Worm (Caenorhabditis elegans) whole organism, L3 larva: ENCODE measurements around the gene math-14.
"Not testable (repeated sequence)": the region's sequence is repeated elsewhere in the genome, so short reads cannot be mapped to it uniquely, and the experiment has no call there.

Experiments used
- R02D3.7 ChIP-seq: fragments of 150-350 bp; optimal IDR thresholded peaks from 2 replicates; lab custom pipeline; 2014; ENCODE audit warnings: missing biosample characterization, missing genetic modification characterization
- aly-2 ChIP-seq: fragments of 150-350 bp; optimal IDR thresholded peaks from 2 replicates; lab custom pipeline; 2014; ENCODE audit warnings: missing biosample characterization, missing genetic modification characterization
- ama-1 ChIP-seq: fragments of 150-350 bp; optimal IDR thresholded peaks from 2 replicates; lab custom pipeline; 2018
- ceh-28 ChIP-seq: fragments of 150-350 bp; optimal IDR thresholded peaks from 2 replicates; lab custom pipeline; 2014; ENCODE audit warnings: missing biosample characterization, missing genetic modification reagents, missing genetic modification characterization
- ceh-82 ChIP-seq: fragments of 150-350 bp; optimal IDR thresholded peaks from 2 replicates; lab custom pipeline; 2014; ENCODE audit warnings: missing biosample characterization, missing genetic modification characterization
- ceh-9 ChIP-seq: sonication (generic microtip); optimal IDR thresholded peaks from 2 replicates; lab custom pipeline; 2018; ENCODE audit warnings: missing biosample characterization, missing genetic modification characterization
- daf-12 ChIP-seq: fragments of 150-350 bp; optimal IDR thresholded peaks from 2 replicates; lab custom pipeline; 2014; ENCODE audit warnings: missing biosample characterization, missing genetic modification reagents, missing genetic modification characterization
- egl-5 ChIP-seq: fragments of 150-350 bp; optimal IDR thresholded peaks from 2 replicates; lab custom pipeline; 2017; ENCODE audit warnings: missing biosample characterization, missing genetic modification reagents, missing genetic modification characterization, inconsistent platforms
- elt-2 ChIP-seq: sonication (generic microtip); optimal IDR thresholded peaks from 2 replicates; lab custom pipeline; 2016; ENCODE audit warnings: missing genetic modification reagents, mild to moderate bottlenecking, missing genetic modification characterization, missing compliant biosample characterization
- elt-3 ChIP-seq, 3 experiments: fragments of 150-350 bp in 1 of 3; sonication (generic microtip) in 2 of 3; optimal IDR thresholded peaks; 2 replicates in 2 of 3; 4 replicates in 1 of 3; lab custom pipeline; 2014 to 2017; ENCODE audit warnings: missing biosample characterization in 3 of 3, missing genetic modification characterization in 3 of 3
- fkh-10 ChIP-seq: sonication (generic microtip); optimal IDR thresholded peaks from 2 replicates; lab custom pipeline; 2017; ENCODE audit warnings: missing biosample characterization, missing genetic modification reagents, missing genetic modification characterization
- fkh-2 ChIP-seq: fragments of 150-350 bp; optimal IDR thresholded peaks from 2 replicates; lab custom pipeline; 2014; ENCODE audit warnings: missing biosample characterization, missing genetic modification reagents, missing genetic modification characterization
- hmg-11 ChIP-seq: sonication (generic microtip); optimal IDR thresholded peaks from 2 replicates; lab custom pipeline; 2016; ENCODE audit warnings: missing genetic modification characterization, missing compliant biosample characterization
- jun-1 ChIP-seq: fragments of 150-350 bp; optimal IDR thresholded peaks from 2 replicates; lab custom pipeline; 2014; ENCODE audit warnings: missing biosample characterization, missing genetic modification reagents, missing genetic modification characterization
- lin-15B ChIP-seq: fragments of 150-350 bp; optimal IDR thresholded peaks from 2 replicates; lab custom pipeline; 2014; ENCODE audit warnings: missing biosample characterization, missing genetic modification characterization
- lsy-12 ChIP-seq: sonication (generic microtip); optimal IDR thresholded peaks from 2 replicates; lab custom pipeline; 2016; ENCODE audit warnings: mild to moderate bottlenecking, missing genetic modification characterization, missing compliant biosample characterization
- mdl-1 ChIP-seq: fragments of 150-350 bp; optimal IDR thresholded peaks from 2 replicates; lab custom pipeline; 2014; ENCODE audit warnings: missing biosample characterization, missing genetic modification characterization
- mml-1 ChIP-seq: fragments of 150-350 bp; sonication (generic microtip); optimal IDR thresholded peaks from 3 replicates; lab custom pipeline; 2014; ENCODE audit warnings: missing biosample characterization, missing genetic modification characterization
- nfya-1 ChIP-seq: sonication (generic microtip); optimal IDR thresholded peaks from 2 replicates; lab custom pipeline; 2017; ENCODE audit warnings: missing genetic modification characterization, mild to moderate bottlenecking, missing compliant biosample characterization, antibody characterized with exemption, moderate library complexity; ENCODE audit not compliant: insufficient read depth
- nhr-11 ChIP-seq: fragments of 150-350 bp; optimal IDR thresholded peaks from 2 replicates; lab custom pipeline; 2014; ENCODE audit warnings: missing biosample characterization, missing genetic modification characterization
- nhr-12 ChIP-seq: fragments of 150-350 bp; optimal IDR thresholded peaks from 2 replicates; lab custom pipeline; 2014; ENCODE audit warnings: missing biosample characterization, missing genetic modification characterization
- nhr-23 ChIP-seq: fragments of 150-350 bp; optimal IDR thresholded peaks from 2 replicates; lab custom pipeline; 2014; ENCODE audit warnings: missing biosample characterization, missing genetic modification reagents, missing genetic modification characterization
- nhr-237 ChIP-seq: fragments of 150-350 bp; optimal IDR thresholded peaks from 2 replicates; lab custom pipeline; 2014; ENCODE audit warnings: missing biosample characterization, missing genetic modification characterization
- nhr-25 ChIP-seq: sonication (generic microtip); optimal IDR thresholded peaks from 2 replicates; lab custom pipeline; 2017; ENCODE audit warnings: missing biosample characterization, missing genetic modification characterization
- nhr-77 ChIP-seq: fragments of 150-350 bp; optimal IDR thresholded peaks from 2 replicates; lab custom pipeline; 2014; ENCODE audit warnings: missing biosample characterization, missing genetic modification characterization
- pha-4 ChIP-seq: fragments of 150-350 bp; optimal IDR thresholded peaks from 2 replicates; lab custom pipeline; 2014; ENCODE audit warnings: missing biosample characterization, missing genetic modification reagents, missing genetic modification characterization
- pqm-1 ChIP-seq: fragments of 150-350 bp; optimal IDR thresholded peaks from 2 replicates; lab custom pipeline; 2017; ENCODE audit warnings: missing biosample characterization, missing genetic modification characterization, inconsistent platforms
- skn-1 ChIP-seq: fragments of 150-350 bp; optimal IDR thresholded peaks from 2 replicates; lab custom pipeline; 2014; ENCODE audit warnings: missing biosample characterization, missing genetic modification characterization
- snpc-4 ChIP-seq: fragments of 150-350 bp; optimal IDR thresholded peaks from 2 replicates; lab custom pipeline; 2014; ENCODE audit warnings: missing biosample characterization, missing genetic modification characterization
- ztf-4 ChIP-seq: fragments of 150-350 bp; optimal IDR thresholded peaks from 2 replicates; lab custom pipeline; 2014; ENCODE audit warnings: missing biosample characterization, missing genetic modification characterization

math-14 gene

DNA sequence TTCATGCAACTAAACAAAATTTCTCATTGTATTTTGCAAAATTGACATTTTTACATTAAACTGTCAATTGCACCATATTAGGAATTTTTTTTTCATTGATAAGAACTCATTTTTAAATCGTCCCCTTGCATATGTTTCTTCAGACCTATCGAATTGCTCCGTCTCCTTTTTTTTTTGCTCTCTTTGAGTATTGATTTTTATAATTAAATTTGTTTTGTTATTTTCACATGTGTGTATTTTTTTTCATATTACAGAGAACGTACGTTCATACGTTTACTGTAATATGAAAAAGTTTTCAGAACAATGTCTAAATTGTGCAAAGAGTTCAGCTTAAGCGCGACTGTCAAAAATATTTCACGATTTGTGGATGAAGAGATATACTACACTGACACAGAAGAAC is at the start of gene math-14:
Gene math-14, plus strand, starts transcription at position 301 of the 400 bp plus-strand sequence.
- TF ChIP-seq ceh-82 (tag; lab: Kevin White, UChicago) (no peak), elt-2 (tag; lab: Kevin White, UChicago) (peak; percentile 29), nhr-25 (tag; lab: Kevin White, UChicago) (no peak), egl-5 (tag; lab: Kevin White, UChicago) (no peak), nhr-237 (no peak)

DNA sequence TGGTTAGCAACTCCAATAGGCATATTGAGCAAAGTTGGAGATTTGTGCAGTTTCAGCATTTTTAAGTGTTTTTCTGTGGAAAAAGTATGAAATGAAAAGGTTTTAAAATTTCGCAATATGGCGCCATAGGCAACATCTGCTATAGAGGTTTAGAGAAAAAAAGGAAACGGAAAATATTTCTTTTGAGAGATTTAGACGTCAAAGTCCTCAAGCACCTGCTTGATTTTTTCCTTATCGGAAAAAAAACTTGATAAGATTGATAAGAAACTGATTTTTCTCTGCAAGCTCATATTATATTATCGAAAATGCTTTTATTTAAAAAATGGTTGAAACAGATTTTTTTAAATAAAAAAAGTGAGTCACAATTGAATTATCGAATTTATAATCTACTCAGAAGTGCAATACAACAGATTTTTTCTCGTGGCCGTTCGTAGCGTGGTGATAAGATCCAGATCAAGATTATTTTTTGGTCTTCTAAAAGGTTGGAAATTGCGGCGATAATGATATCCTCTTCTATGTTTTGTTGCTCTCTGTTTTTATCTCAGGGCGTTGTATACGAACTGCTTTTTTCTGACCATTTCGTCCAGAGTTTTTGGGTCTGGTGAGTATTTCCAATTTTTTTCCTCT is 49.2 kb upstream of the math-14 start, which contains the start of gene fbxc-19:
Gene fbxc-19, plus strand, starts transcription at position 536 of the 627 bp plus-strand sequence.
- no peak for TF ChIP-seq ztf-4 (tag; lab: Kevin White, UChicago)
- peak; percentile 79 for TF ChIP-seq ceh-28
- TF ChIP-seq skn-1 (tag; lab: Kevin White, UChicago): peak; percentile 26
- peak; percentile 89 for TF ChIP-seq pha-4
- peak; percentile 14 for TF ChIP-seq hmg-11 (tag; lab: Kevin White, UChicago)
- no peak for TF ChIP-seq lsy-12
- TF ChIP-seq lin-15B (tag; lab: Kevin White, UChicago): peak; percentile 21
- TF ChIP-seq ceh-9 (tag; lab: Kevin White, UChicago): no peak
- TF ChIP-seq fkh-10 (GFP tag; lab: Kevin White, UChicago): no peak
- TF ChIP-seq ceh-82 (tag; lab: Kevin White, UChicago): no peak
- peak; percentile 85 for TF ChIP-seq jun-1
- peak; percentile 26 for TF ChIP-seq mdl-1 (tag; lab: Kevin White, UChicago)
- TF ChIP-seq ama-1: no peak
- TF ChIP-seq elt-2 (tag; lab: Kevin White, UChicago): peak; percentile 99
- no peak for TF ChIP-seq daf-12 (tag; lab: Kevin White, UChicago)
- peak; percentile 98 for TF ChIP-seq pqm-1
- no peak for TF ChIP-seq fkh-2
- TF ChIP-seq R02D3.7 (tag; lab: Kevin White, UChicago): peak; percentile 7
- TF ChIP-seq nfya-1: peak; percentile 42
- TF ChIP-seq nhr-12 (tag; lab: Kevin White, UChicago): no peak
- peak; percentile 53 for TF ChIP-seq egl-5 (tag; lab: Kevin White, UChicago)
- TF ChIP-seq snpc-4 (tag; lab: Kevin White, UChicago): no peak
- peak; percentile 62 for TF ChIP-seq nhr-23 (tag; lab: Kevin White, UChicago)
- peak; percentile 31 for TF ChIP-seq nhr-77
- TF ChIP-seq, all 47 proteins: peak for 14

ce11 chrII:1820774-1821173 is 48.4 kb upstream of the math-14 start, which contains the start of gene fbxa-3:
fbxa-3 (minus strand) TSS chrII:1820874.
- TF ChIP-seq nhr-23 (tag; lab: Kevin White, UChicago) (no peak), nhr-237 (no peak), nhr-11 (tag; lab: Kevin White, UChicago) (no peak), lin-15B (tag; lab: Kevin White, UChicago) (no peak), elt-2 (tag; lab: Kevin White, UChicago) (no peak), elt-3 (tag; optimal IDR thresholded peaks at IDR 0.05; lab: Kevin White, UChicago) (no peak), pha-4 (no peak), mml-1 (no peak)

DNA sequence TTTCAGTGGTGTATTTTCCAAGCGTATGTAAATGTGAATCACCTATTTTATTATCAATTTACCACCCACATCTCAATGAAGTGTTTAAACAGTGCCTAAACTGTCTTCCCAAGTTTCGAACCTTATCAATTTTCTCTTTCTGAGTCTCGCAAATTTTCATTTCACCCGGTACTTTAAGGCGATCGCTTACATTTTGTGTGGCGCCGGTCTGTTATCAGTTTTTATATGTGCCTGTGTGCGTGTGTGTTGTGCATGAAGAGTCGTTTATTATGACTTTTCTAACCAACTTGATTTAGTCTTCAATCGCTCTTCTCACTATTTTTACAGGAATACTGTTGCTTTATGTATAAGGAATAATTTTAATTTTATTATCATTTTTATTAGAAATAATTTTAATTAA is 45.6 kb upstream of the math-14 start:
- TF ChIP-seq elt-2 (tag; lab: Kevin White, UChicago): peak; percentile 57

- TF ChIP-seq pha-4; aly-2 (tag; lab: Kevin White, UChicago); jun-1: not testable (repeated sequence)
These were observed 44.9 kb upstream of the math-14 start, which contains the start of gene math-41 for ce11 chrII:1824329-1824728. math-41 (plus strand) TSS chrII:1824629.

DNA sequence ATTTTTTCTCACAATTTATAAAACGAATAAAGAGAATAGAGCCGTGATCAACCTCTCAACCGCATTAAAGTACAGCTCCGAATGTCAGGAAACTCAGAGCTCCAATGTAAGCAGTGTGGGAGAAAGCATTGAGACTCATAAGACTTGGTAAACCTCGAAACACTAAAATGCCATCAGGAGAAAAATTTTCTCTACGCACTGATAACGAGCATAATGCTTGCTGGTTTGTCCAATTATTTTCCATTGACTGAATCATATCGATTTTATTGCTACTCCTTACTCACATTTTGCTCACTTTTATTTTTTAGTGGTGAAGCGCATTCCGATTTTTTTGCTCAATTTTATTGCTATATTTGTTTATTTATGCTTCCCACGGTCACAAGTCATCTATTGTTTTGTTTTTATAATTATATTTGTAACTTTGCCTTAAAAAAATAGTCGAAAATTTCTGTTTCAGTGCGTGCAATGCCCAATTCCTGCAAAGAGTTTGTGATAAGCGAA is 39.0 kb upstream of the math-14 start, which contains the start of gene math-40:
Gene math-40, plus strand, starts transcription at position 451 of the 501 bp plus-strand sequence.
- TF ChIP-seq pqm-1: peak; percentile 41
- no peak for TF ChIP-seq mdl-1 (tag; lab: Kevin White, UChicago)
- peak; percentile 62 for TF ChIP-seq elt-2 (tag; lab: Kevin White, UChicago)
